ENCODE assay signal across 4 fruit fly cellular contexts in the genomic region with DNA sequence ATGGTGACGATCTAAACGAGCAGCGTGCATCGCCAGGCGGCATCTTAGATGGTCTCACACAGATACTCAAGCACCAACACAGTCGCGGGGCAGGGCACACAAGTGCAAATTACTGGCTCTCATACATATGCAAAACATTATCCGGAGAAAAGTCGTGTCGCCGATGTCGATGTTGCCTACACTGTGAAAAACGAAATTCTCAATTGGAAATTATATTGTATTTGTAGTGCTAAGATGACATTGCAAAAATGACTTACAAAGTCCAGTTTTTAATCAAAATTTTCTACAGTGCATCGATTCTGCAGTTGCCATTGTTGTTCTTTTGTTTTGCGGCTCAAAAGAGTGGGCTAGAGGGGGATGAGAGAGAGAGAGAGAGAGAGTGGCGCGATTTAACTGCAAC.
TF ChIP-seq lines count a peak whose summit lies in the region.

No protein-coding gene starts in this region.

- no peak for TF ChIP-seq CTCF in whole organism, embryonic (GFP tag; optimal IDR thresholded peaks at IDR 0.05; lab: Kevin White, UChicago)

TF ChIP-seq in whole organism, embryonic, 481 proteins besides CTCF, POLR2A, EP300 and RAD21:
- no peak for TF ChIP-seq Neu2 (GFP tag; optimal IDR thresholded peaks at IDR 0.05; lab: Kevin White, UChicago; ENCODE audit: borderline replicate concordance)
- TF ChIP-seq Gsc (GFP tag; IDR thresholded peaks at IDR 0.05; lab: Robert Waterston, UW), result 0 out of 2 replicates have a peak, but pooled peaks have one; percentile 8
- no peak for TF ChIP-seq Myb (GFP tag; optimal IDR thresholded peaks at IDR 0.05; lab: Kevin White, UChicago)
- no peak for TF ChIP-seq bsh (GFP tag; optimal IDR thresholded peaks at IDR 0.05; lab: Kevin White, UChicago)
- TF ChIP-seq CG14667 (GFP tag; IDR thresholded peaks at IDR 0.05; lab: Robert Waterston, UW), result no peak
- no peak for TF ChIP-seq oc (tag; optimal IDR thresholded peaks at IDR 0.05; lab: Kevin White, UChicago)

TF ChIP-seq in whole organism, prepupa, 60 proteins besides CTCF, POLR2A, EP300 and RAD21 (continues in another document):
- TF ChIP-seq spab (GFP tag; optimal IDR thresholded peaks at IDR 0.05; lab: Kevin White, UChicago), result no peak
- no peak for TF ChIP-seq CG6854 (GFP tag; optimal IDR thresholded peaks at IDR 0.05; lab: Kevin White, UChicago)
- TF ChIP-seq achi (GFP tag; optimal IDR thresholded peaks at IDR 0.05; lab: Kevin White, UChicago), result no peak
- TF ChIP-seq Gug (GFP tag; IDR thresholded peaks at IDR 0.05; lab: Robert Waterston, UW), result no peak
- no peak for TF ChIP-seq CG6276 (GFP tag; optimal IDR thresholded peaks at IDR 0.05; lab: Kevin White, UChicago)
- no peak for TF ChIP-seq fd85E (GFP tag; optimal IDR thresholded peaks at IDR 0.05; lab: Kevin White, UChicago)
- TF ChIP-seq CG8319 (GFP tag; optimal IDR thresholded peaks at IDR 0.05; lab: Kevin White, UChicago), result no peak
- TF ChIP-seq vri (GFP tag; optimal IDR thresholded peaks at IDR 0.05; lab: Kevin White, UChicago), result no peak
- TF ChIP-seq CG32006 (GFP tag; optimal IDR thresholded peaks at IDR 0.05; lab: Kevin White, UChicago), result peak; percentile 58
- peak; percentile 28 for TF ChIP-seq esn (GFP tag; optimal IDR thresholded peaks at IDR 0.05; lab: Kevin White, UChicago)
- no peak for TF ChIP-seq Ets21C (GFP tag; optimal IDR thresholded peaks at IDR 0.05; lab: Kevin White, UChicago)
- peak; percentile 12 for TF ChIP-seq CG4318 (GFP tag; optimal IDR thresholded peaks at IDR 0.05; lab: Kevin White, UChicago)
- no peak for TF ChIP-seq CG1621 (tag; optimal IDR thresholded peaks at IDR 0.05; lab: Kevin White, UChicago)
- TF ChIP-seq Sox14 (GFP tag; optimal IDR thresholded peaks at IDR 0.05; lab: Kevin White, UChicago), result no peak
- TF ChIP-seq Lpt (GFP tag; optimal IDR thresholded peaks at IDR 0.05; lab: Kevin White, UChicago), result no peak
- no peak for TF ChIP-seq Sox15 (GFP tag; optimal IDR thresholded peaks at IDR 0.05; lab: Kevin White, UChicago)
- TF ChIP-seq net (GFP tag; optimal IDR thresholded peaks at IDR 0.05; lab: Kevin White, UChicago), result peak; percentile 14
- no peak for TF ChIP-seq Ets96B (tag; optimal IDR thresholded peaks at IDR 0.05; lab: Kevin White, UChicago)
- TF ChIP-seq CG11902 (GFP tag; optimal IDR thresholded peaks at IDR 0.05; lab: Kevin White, UChicago), result no peak
- TF ChIP-seq Hr39 (GFP tag; optimal IDR thresholded peaks at IDR 0.05; lab: Kevin White, UChicago), result no peak
- TF ChIP-seq CG7368 (GFP tag; optimal IDR thresholded peaks at IDR 0.05; lab: Kevin White, UChicago), result no peak
- TF ChIP-seq CG11762 (GFP tag; optimal IDR thresholded peaks at IDR 0.05; lab: Kevin White, UChicago; ENCODE audit: insufficient read depth), result no peak
- TF ChIP-seq fd59A (GFP tag; optimal IDR thresholded peaks at IDR 0.05; lab: Kevin White, UChicago), result no peak
- TF ChIP-seq CG9139 (GFP tag; optimal IDR thresholded peaks at IDR 0.05; lab: Kevin White, UChicago), result no peak
- peak; percentile 14 for TF ChIP-seq Sox102F (GFP tag; optimal IDR thresholded peaks at IDR 0.05; lab: Kevin White, UChicago)
- TF ChIP-seq topi (GFP tag; optimal IDR thresholded peaks at IDR 0.05; lab: Kevin White, UChicago), result no peak
- 0 out of 3 replicates have a peak, but pooled peaks have one; percentile 21 for TF ChIP-seq CG8119 (GFP tag; IDR thresholded peaks at IDR 0.05; lab: Robert Waterston, UW)

TF ChIP-seq in whole organism, pupa, 21 proteins besides CTCF, POLR2A, EP300 and RAD21:
- TF ChIP-seq CG17806 (tag; optimal IDR thresholded peaks at IDR 0.05; lab: Kevin White, UChicago), result no peak
- no peak for TF ChIP-seq Snoo (tag; optimal IDR thresholded peaks at IDR 0.05; lab: Kevin White, UChicago)
- TF ChIP-seq Pif1B (GFP tag; optimal IDR thresholded peaks at IDR 0.05; lab: Kevin White, UChicago), result no peak
- TF ChIP-seq CG34367 (tag; optimal IDR thresholded peaks at IDR 0.05; lab: Kevin White, UChicago), result no peak
- peak; percentile 32 for TF ChIP-seq CG14655 (GFP tag; optimal IDR thresholded peaks at IDR 0.05; lab: Kevin White, UChicago)
- TF ChIP-seq D1 (tag; optimal IDR thresholded peaks at IDR 0.05; lab: Kevin White, UChicago), result no peak
- no peak for TF ChIP-seq EcR (GFP tag; optimal IDR thresholded peaks at IDR 0.05; lab: Kevin White, UChicago)
- no peak for TF ChIP-seq CG10348 (GFP tag; IDR thresholded peaks at IDR 0.05; lab: Robert Waterston, UW)
- TF ChIP-seq fd96Ca (GFP tag; IDR thresholded peaks at IDR 0.05; lab: Robert Waterston, UW), result no peak
- TF ChIP-seq CG4496 (GFP tag; IDR thresholded peaks at IDR 0.05; lab: Robert Waterston, UW), result peak; percentile 31; the same call in 1 of the 3 replicates
- 0 out of 2 replicates have a peak, but pooled peaks have one; percentile 6 for TF ChIP-seq Ets98B (GFP tag; IDR thresholded peaks at IDR 0.05; lab: Robert Waterston, UW)

TF ChIP-seq in whole organism, wandering third instar larva, 38 proteins besides CTCF, POLR2A, EP300 and RAD21:
- peak; percentile 4 for TF ChIP-seq OdsH (GFP tag; optimal IDR thresholded peaks at IDR 0.05; lab: Kevin White, UChicago)
- TF ChIP-seq Rel (GFP tag; optimal IDR thresholded peaks at IDR 0.05; lab: Kevin White, UChicago), result no peak
- no peak for TF ChIP-seq Rel (tag; optimal IDR thresholded peaks at IDR 0.05; lab: Kevin White, UChicago)
